Worm (Caenorhabditis elegans): Measurements from ENCODE around the gene tsp-17.
A peak's percentile ranks its signal among the peaks of the same experiment; 100 is the strongest.

tsp-17 gene

ce11 chrX:3694172-3694571 lies 13.2 kb downstream of the tsp-17 start (continued):
- TF ChIP-seq mxl-3 (GFP tag; optimal IDR thresholded peaks at IDR 0.05): peak; percentile 8
- no peak for TF ChIP-seq spr-3 (GFP tag; optimal IDR thresholded peaks at IDR 0.05)
- TF ChIP-seq lin-29 (GFP tag; IDR thresholded peaks at IDR 0.05): no peak
- TF ChIP-seq zag-1 (tag; optimal IDR thresholded peaks at IDR 0.05): no peak
- no peak for TF ChIP-seq ceh-44 (GFP tag; IDR thresholded peaks at IDR 0.05)
- TF ChIP-seq dpl-1 (GFP tag; optimal IDR thresholded peaks at IDR 0.05): no peak
- no peak for TF ChIP-seq nhr-102 (tag; optimal IDR thresholded peaks at IDR 0.05)
- no peak for TF ChIP-seq unc-130 (GFP tag; optimal IDR thresholded peaks at IDR 0.05)
- TF ChIP-seq spr-1 (tag; optimal IDR thresholded peaks at IDR 0.05): no peak
- TF ChIP-seq mxl-2 (GFP tag; conservative IDR thresholded peaks at IDR 0.05): no peak
- TF ChIP-seq F49E8.2 (tag; optimal IDR thresholded peaks at IDR 0.05; ENCODE audit: borderline replicate concordance): no peak
- 0 out of 2 replicates have a peak, but pooled peaks have one; percentile 33 for TF ChIP-seq ceh-20 (GFP tag; IDR thresholded peaks at IDR 0.05)
- TF ChIP-seq vab-7 (GFP tag; IDR thresholded peaks at IDR 0.05): peak; percentile 58; the same call in 1 of the 2 replicates
- no peak for TF ChIP-seq pqm-1 (tag; optimal IDR thresholded peaks at IDR 0.05)
- TF ChIP-seq daf-16 (GFP tag; optimal IDR thresholded peaks at IDR 0.05): peak in 1 of 2 experiments; percentile 69
- no peak for TF ChIP-seq daf-16 (tag; optimal IDR thresholded peaks at IDR 0.05)
- peak; percentile 58 for TF ChIP-seq dmd-6 (GFP tag; IDR thresholded peaks at IDR 0.05)
- TF ChIP-seq hlh-30 (tag; optimal IDR thresholded peaks at IDR 0.05; ENCODE audit: insufficient read depth): peak; percentile 78
- no peak for TF ChIP-seq madf-5 (GFP tag; IDR thresholded peaks at IDR 0.05)
- TF ChIP-seq zip-11 (GFP tag; IDR thresholded peaks at IDR 0.05): no peak
- no peak for TF ChIP-seq duxl-1 (tag; optimal IDR thresholded peaks at IDR 0.05; ENCODE audit: poor library complexity)
- no peak for TF ChIP-seq T20F7.1 (GFP tag; optimal IDR thresholded peaks at IDR 0.05)
- no peak for TF ChIP-seq nhr-10 (tag; optimal IDR thresholded peaks at IDR 0.05)
- TF ChIP-seq jun-1 (tag; optimal IDR thresholded peaks at IDR 0.05): no peak
- TF ChIP-seq daf-12 (tag; optimal IDR thresholded peaks at IDR 0.05): no peak
- TF ChIP-seq nhr-237 (tag; optimal IDR thresholded peaks at IDR 0.05): no peak
- no peak for TF ChIP-seq lir-3 (tag; optimal IDR thresholded peaks at IDR 0.05)
- no peak for TF ChIP-seq F26F4.8 (GFP tag; conservative IDR thresholded peaks at IDR 0.05)
- TF ChIP-seq ceh-32 (tag; optimal IDR thresholded peaks at IDR 0.05; ENCODE audit: poor library complexity): no peak
- no peak for TF ChIP-seq lin-38 (GFP tag; IDR thresholded peaks at IDR 0.05)
- TF ChIP-seq dmd-9 (GFP tag; IDR thresholded peaks at IDR 0.05): no peak
- no peak for TF ChIP-seq ZK337.2 (GFP tag; IDR thresholded peaks at IDR 0.05)

ce11 chrX:3695826-3696225 lies 14.9 kb downstream of the tsp-17 start:
- TF ChIP-seq nhr-28 (tag; optimal IDR thresholded peaks at IDR 0.05): peak; percentile 11
- TF ChIP-seq ces-1 (GFP tag; optimal IDR thresholded peaks at IDR 0.05): no peak
- peak; percentile 6 for TF ChIP-seq dve-1 (tag; optimal IDR thresholded peaks at IDR 0.05; ENCODE audit: insufficient read depth)
- TF ChIP-seq dmd-6 (GFP tag; IDR thresholded peaks at IDR 0.05): peak; percentile 15; the same call in 1 of the 2 replicates
- peak; percentile 56 for TF ChIP-seq hlh-30 (tag; optimal IDR thresholded peaks at IDR 0.05; ENCODE audit: insufficient read depth)
- TF ChIP-seq tra-1 (GFP tag; IDR thresholded peaks at IDR 0.05): no peak
- TF ChIP-seq hlh-11 (tag; optimal IDR thresholded peaks at IDR 0.05): peak; percentile 24

ce11 chrX:3696603-3697002 lies 15.6 kb downstream of the tsp-17 start, which contains the start of gene C01C4.3:
TSS of gene C01C4.3 (plus strand) at chrX:3696903.
- TF ChIP-seq mdt-29 (GFP tag; IDR thresholded peaks at IDR 0.05) (no peak), aha-1 (tag) (peak; percentile 18)
